Worm (Caenorhabditis elegans): ENCODE data around the gene Y17G7B.23.

Gene Y17G7B.23

ce11 chrII:12028707-12029106 is 29.7 kb downstream of the Y17G7B.23 start:
- no peak for TF ChIP-seq unc-62 (GFP tag; optimal IDR thresholded peaks at IDR 0.05)

ce11 chrII:12036075-12036474 is 37.1 kb downstream of the Y17G7B.23 start:
- TF ChIP-seq unc-62 (GFP tag; optimal IDR thresholded peaks at IDR 0.05), result no peak

ce11 chrII:12036516-12036915 is 37.5 kb downstream of the Y17G7B.23 start, which contains the start of gene cyn-16:
cyn-16 (minus strand) TSS chrII:12036742.
- no peak for TF ChIP-seq unc-62 (GFP tag; optimal IDR thresholded peaks at IDR 0.05)

- no peak for TF ChIP-seq unc-62 (GFP tag; optimal IDR thresholded peaks at IDR 0.05)
Observed at ce11 chrII:12039039-12039438, 40.0 kb downstream of the Y17G7B.23 start, which contains the start of gene tpi-1. tpi-1 (minus strand) TSS chrII:12039139.

ce11 chrII:12040167-12040566 is 41.2 kb downstream of the Y17G7B.23 start:
- TF ChIP-seq unc-62 (GFP tag; optimal IDR thresholded peaks at IDR 0.05), result no peak

ce11 chrII:12041116-12041515 is 42.1 kb downstream of the Y17G7B.23 start:
- TF ChIP-seq unc-62 (GFP tag; optimal IDR thresholded peaks at IDR 0.05), result no peak

ce11 chrII:12042108-12042960 is 43.3 kb downstream of the Y17G7B.23 start, which contains the start of gene ippk-1:
ippk-1 (plus strand) TSS chrII:12042910.
- no peak for TF ChIP-seq unc-62 (GFP tag; optimal IDR thresholded peaks at IDR 0.05)

ce11 chrII:12049281-12049680 is 50.3 kb downstream of the Y17G7B.23 start, which contains the start of gene nadk-2:
nadk-2 (plus strand) TSS chrII:12049581.
- no peak for TF ChIP-seq unc-62 (GFP tag; optimal IDR thresholded peaks at IDR 0.05)

ce11 chrII:12050607-12051006 is 51.6 kb downstream of the Y17G7B.23 start:
- TF ChIP-seq unc-62 (GFP tag; optimal IDR thresholded peaks at IDR 0.05), result no peak
